Fruit fly (Drosophila melanogaster) whole organism, embryonic: ENCODE data around the gene CG3529.

Experiments used
- Abd-B ChIP-seq: fragments of 200-800 bp; sonication (Bioruptor generic); optimal IDR thresholded peaks from 2 replicates; lab custom pipeline; 2018; ENCODE audit warnings: missing biosample characterization, mild to moderate bottlenecking, missing genetic modification characterization, moderate library complexity
- BEAF-32 ChIP-seq: fragments of 200-800 bp; sonication (Bioruptor generic); optimal IDR thresholded peaks from 3 replicates; lab custom pipeline; 2017; ENCODE audit warnings: missing biosample characterization, missing genetic modification characterization, mild to moderate bottlenecking, moderate library complexity, missing genetic modification reagents
- CG10431 ChIP-seq: fragments of 200-800 bp; sonication (Bioruptor generic); optimal IDR thresholded peaks from 3 replicates; lab custom pipeline; 2018; ENCODE audit warnings: missing biosample characterization, mild to moderate bottlenecking, missing genetic modification characterization
- CG11695 ChIP-seq: fragments of 200-800 bp; sonication (Bioruptor generic); IDR thresholded peaks from 3 replicates; pipeline ENCODE4 v1.3.6; 2022; ENCODE audit warnings: missing biosample characterization, missing genetic modification characterization
- CG12104 ChIP-seq: fragments of 200-800 bp; sonication (Bioruptor generic); optimal IDR thresholded peaks from 3 replicates; lab custom pipeline; 2016; ENCODE audit warnings: missing biosample characterization, missing genetic modification characterization
- CG14014 ChIP-seq: fragments of 200-800 bp; sonication (Bioruptor generic); IDR thresholded peaks from 2 replicates; pipeline ENCODE4 v1.3.6; 2022; ENCODE audit warnings: missing biosample characterization, missing genetic modification characterization
- CG15073 ChIP-seq: fragments of 200-800 bp; sonication (Bioruptor generic); optimal IDR thresholded peaks from 2 replicates; lab custom pipeline; 2016; ENCODE audit warnings: missing biosample characterization, missing genetic modification characterization
- CG17829 ChIP-seq: fragments of 200-800 bp; optimal IDR thresholded peaks from 2 replicates; lab custom pipeline; 2019; ENCODE audit warnings: missing biosample characterization, mild to moderate bottlenecking, missing genetic modification characterization, moderate library complexity
- CG17912 ChIP-seq: fragments of 200-800 bp; sonication (Bioruptor generic); optimal IDR thresholded peaks from 2 replicates; lab custom pipeline; 2018; ENCODE audit warnings: missing biosample characterization, mild to moderate bottlenecking, missing genetic modification characterization
- CG1832 ChIP-seq: fragments of 200-800 bp; sonication (Bioruptor generic); optimal IDR thresholded peaks from 2 replicates; lab custom pipeline; 2017; ENCODE audit warnings: missing biosample characterization, mild to moderate bottlenecking, missing genetic modification characterization, inconsistent platforms
- CG18599 ChIP-seq: fragments of 200-800 bp; sonication (Bioruptor generic); optimal IDR thresholded peaks from 3 replicates; lab custom pipeline; 2017; ENCODE audit warnings: missing biosample characterization, missing genetic modification characterization, mild to moderate bottlenecking, moderate library complexity, missing genetic modification reagents
- CG18764 ChIP-seq: fragments of 200-800 bp; sonication (Bioruptor generic); optimal IDR thresholded peaks from 3 replicates; lab custom pipeline; 2016; ENCODE audit warnings: missing biosample characterization, missing genetic modification characterization
- CG3163 ChIP-seq: fragments of 200-800 bp; sonication (Bioruptor generic); optimal IDR thresholded peaks from 3 replicates; lab custom pipeline; 2016; ENCODE audit warnings: missing biosample characterization, missing genetic modification characterization
- CG32772 ChIP-seq: fragments of 200-800 bp; sonication (Bioruptor generic); IDR thresholded peaks from 2 replicates; pipeline ENCODE4 v1.3.6; 2022; ENCODE audit warnings: missing biosample characterization, missing genetic modification characterization
- CG33557 ChIP-seq: fragments of 200-800 bp; sonication (Bioruptor generic); optimal IDR thresholded peaks from 2 replicates; lab custom pipeline; 2019; ENCODE audit warnings: missing biosample characterization, mild to moderate bottlenecking, missing genetic modification characterization, moderate library complexity
- CG34376 ChIP-seq: fragments of 200-800 bp; sonication (Bioruptor generic); optimal IDR thresholded peaks from 2 replicates; lab custom pipeline; 2018; ENCODE audit warnings: missing biosample characterization, mild to moderate bottlenecking, missing genetic modification characterization
- CG4854 ChIP-seq: fragments of 200-800 bp; sonication (Bioruptor generic); optimal IDR thresholded peaks from 2 replicates; lab custom pipeline; 2016; ENCODE audit warnings: missing biosample characterization, missing genetic modification characterization, inconsistent platforms
- CG6683 ChIP-seq: fragments of 200-800 bp; sonication (Bioruptor generic); optimal IDR thresholded peaks from 2 replicates; lab custom pipeline; 2017; ENCODE audit warnings: missing biosample characterization, mild to moderate bottlenecking, missing genetic modification characterization, missing genetic modification reagents
- CG9609 ChIP-seq: fragments of 200-800 bp; sonication (Bioruptor generic); optimal IDR thresholded peaks from 3 replicates; lab custom pipeline; 2016; ENCODE audit warnings: missing biosample characterization, missing genetic modification characterization
- CG9797 ChIP-seq: fragments of 200-800 bp; sonication (Bioruptor generic); optimal IDR thresholded peaks from 3 replicates; lab custom pipeline; 2018; ENCODE audit warnings: missing biosample characterization, mild to moderate bottlenecking, missing genetic modification characterization
- CG9932 ChIP-seq: fragments of 200-800 bp; sonication (Bioruptor generic); IDR thresholded peaks from 2 replicates; pipeline ENCODE4 v1.3.6; 2022; ENCODE audit warnings: missing biosample characterization, missing genetic modification characterization
- Dek ChIP-seq: fragments of 200-800 bp; sonication (Bioruptor generic); optimal IDR thresholded peaks from 3 replicates; lab custom pipeline; 2019; ENCODE audit warnings: missing biosample characterization, mild to moderate bottlenecking, missing genetic modification characterization, moderate library complexity
- Dip2 ChIP-seq: fragments of 200-800 bp; sonication (Bioruptor generic); IDR thresholded peaks from 2 replicates; pipeline ENCODE4 v1.3.6; 2022; ENCODE audit warnings: missing biosample characterization, missing genetic modification characterization
- Ets97D ChIP-seq: fragments of 200-800 bp; sonication (Bioruptor generic); optimal IDR thresholded peaks from 3 replicates; lab custom pipeline; 2016; ENCODE audit warnings: missing biosample characterization, missing genetic modification characterization
- Fer2 ChIP-seq: fragments of 200-800 bp; sonication (Bioruptor generic); optimal IDR thresholded peaks from 2 replicates; lab custom pipeline; 2018; ENCODE audit warnings: missing biosample characterization, mild to moderate bottlenecking, missing genetic modification characterization, moderate library complexity
- H15 ChIP-seq: fragments of 200-800 bp; sonication (Bioruptor generic); IDR thresholded peaks from 3 replicates; pipeline ENCODE4 v1.3.6; 2022; ENCODE audit warnings: missing biosample characterization, missing genetic modification characterization
- Hmx ChIP-seq: fragments of 200-800 bp; sonication (Bioruptor generic); optimal IDR thresholded peaks from 2 replicates; lab custom pipeline; 2016; ENCODE audit warnings: missing biosample characterization, missing genetic modification characterization
- Hr39 ChIP-seq: fragments of >200 bp; optimal IDR thresholded peaks from 2 replicates; lab custom pipeline; 2017
- Hr78 ChIP-seq, 2 experiments: fragments of 200-800 bp in 1 of 2; fragments of >200 bp in 1 of 2; sonication (Bioruptor generic) in 1 of 2; optimal IDR thresholded peaks; 2 replicates each; lab custom pipeline; 2017 to 2019; ENCODE audit warnings: missing biosample characterization in 2 of 2, missing genetic modification characterization in 2 of 2, mild to moderate bottlenecking in 1 of 2, moderate library complexity in 1 of 2
- Nf-YB ChIP-seq: fragments of 200-800 bp; sonication (Bioruptor generic); optimal IDR thresholded peaks from 3 replicates; lab custom pipeline; 2019; ENCODE audit warnings: missing biosample characterization, mild to moderate bottlenecking, missing genetic modification characterization, moderate library complexity
- Oaz ChIP-seq: fragments of 200-800 bp; sonication (Bioruptor generic); IDR thresholded peaks from 2 replicates; pipeline ENCODE4 v1.3.6; 2022; ENCODE audit warnings: missing biosample characterization, missing genetic modification characterization
- Oli ChIP-seq: fragments of 200-800 bp; sonication (Bioruptor generic); optimal IDR thresholded peaks from 2 replicates; lab custom pipeline; 2018; ENCODE audit warnings: missing biosample characterization, mild to moderate bottlenecking, missing genetic modification characterization, moderate library complexity
- Spps ChIP-seq: fragments of 200-800 bp; sonication (Bioruptor generic); optimal IDR thresholded peaks from 2 replicates; lab custom pipeline; 2018; ENCODE audit warnings: missing biosample characterization, mild to moderate bottlenecking, missing genetic modification characterization
- Xbp1 ChIP-seq: fragments of 200-800 bp; sonication (Bioruptor generic); optimal IDR thresholded peaks from 3 replicates; lab custom pipeline; 2016; ENCODE audit warnings: missing biosample characterization, mild to moderate bottlenecking, missing genetic modification characterization
- bbx ChIP-seq: fragments of 200-800 bp; sonication (Bioruptor generic); IDR thresholded peaks from 2 replicates; pipeline ENCODE4 v1.3.6; 2022; ENCODE audit warnings: missing biosample characterization, missing genetic modification characterization; ENCODE audit not compliant: partially characterized antibody
- danr ChIP-seq: fragments of 200-800 bp; sonication (Bioruptor generic); IDR thresholded peaks from 2 replicates; pipeline ENCODE4 v1.3.6; 2022; ENCODE audit warnings: missing biosample characterization, missing genetic modification characterization
- dpn ChIP-seq, 2 experiments: fragments of 200-800 bp; sonication (Bioruptor generic); optimal IDR thresholded peaks; 3 replicates each; lab custom pipeline; 2016; ENCODE audit warnings: missing biosample characterization in 2 of 2, missing genetic modification characterization in 2 of 2
- eve ChIP-seq, 2 experiments: fragments of >200 bp; optimal IDR thresholded peaks; 2 replicates each; lab custom pipeline; 2017; ENCODE audit warnings: missing biosample characterization in 2 of 2, missing genetic modification characterization in 2 of 2
- fd3F ChIP-seq: fragments of 200-800 bp; sonication (Bioruptor generic); optimal IDR thresholded peaks from 2 replicates; lab custom pipeline; 2018; ENCODE audit warnings: missing biosample characterization, mild to moderate bottlenecking, missing genetic modification characterization, moderate library complexity
- gsb ChIP-seq: fragments of 200-800 bp; sonication (Bioruptor generic); IDR thresholded peaks from 2 replicates; pipeline ENCODE4 v1.3.6; 2022; ENCODE audit warnings: missing biosample characterization, missing genetic modification characterization
- hkb ChIP-seq, 2 experiments: fragments of 200-800 bp in 1 of 2; fragments of >200 bp in 1 of 2; sonication (Bioruptor generic) in 1 of 2; IDR thresholded peaks in 1 of 2; optimal IDR thresholded peaks in 1 of 2; 2 replicates each; pipeline versions ENCODE4 v1.3.6 to Lab custom; 2017 to 2022; ENCODE audit warnings: missing biosample characterization in 1 of 2, missing genetic modification characterization in 1 of 2
- ind ChIP-seq: fragments of 200-800 bp; sonication (Bioruptor generic); optimal IDR thresholded peaks from 3 replicates; lab custom pipeline; 2016; ENCODE audit warnings: missing biosample characterization, missing genetic modification characterization
- repo ChIP-seq: fragments of 200-800 bp; sonication (Bioruptor generic); optimal IDR thresholded peaks from 2 replicates; lab custom pipeline; 2016; ENCODE audit warnings: missing biosample characterization, missing genetic modification characterization
- run ChIP-seq: fragments of 200-800 bp; sonication (Bioruptor generic); optimal IDR thresholded peaks from 3 replicates; lab custom pipeline; 2018; ENCODE audit warnings: missing biosample characterization, mild to moderate bottlenecking, missing genetic modification characterization
- salm ChIP-seq: fragments of 200-800 bp; sonication (Bioruptor generic); optimal IDR thresholded peaks from 2 replicates; lab custom pipeline; 2018; ENCODE audit warnings: missing biosample characterization, mild to moderate bottlenecking, missing genetic modification characterization
- slp2 ChIP-seq: fragments of 200-800 bp; sonication (Bioruptor generic); optimal IDR thresholded peaks from 2 replicates; lab custom pipeline; 2016; ENCODE audit warnings: missing biosample characterization, missing genetic modification characterization
- ttk ChIP-seq: fragments of 200-800 bp; sonication (Bioruptor generic); IDR thresholded peaks from 2 replicates; pipeline ENCODE4 v2.1.2; 2022; ENCODE audit warnings: missing biosample characterization, missing genetic modification characterization
- zf30C ChIP-seq: fragments of 200-800 bp; sonication (Bioruptor generic); optimal IDR thresholded peaks from 3 replicates; lab custom pipeline; 2018; ENCODE audit warnings: missing biosample characterization, mild to moderate bottlenecking, missing genetic modification characterization

Gene CG3529

dm6 chr3L:9429665-9430607 lies 16.7 kb upstream of the CG3529 start, which contains the start of the genes RpS17 and MTF-1 (continued):
- TF ChIP-seq CG9932 (GFP tag; lab: Robert Waterston, UW) (no peak; the same call in 1 of the 2 replicates), Fer2 (tag; lab: Kevin White, UChicago) (no peak), slp2 (GFP tag; lab: Kevin White, UChicago) (peak; percentile 26), CG12104 (GFP tag; lab: Kevin White, UChicago) (peak; percentile 5), CG14014 (GFP tag; lab: Robert Waterston, UW) (peak; percentile 39; the same call in 1 of the 2 replicates), salm (tag; lab: Kevin White, UChicago) (peak; percentile 62), CG18764 (GFP tag; lab: Kevin White, UChicago) (no peak), ttk (GFP tag; lab: Robert Waterston, UW) (peak; percentile 30), CG1832 (GFP tag; lab: Kevin White, UChicago) (no peak), CG15073 (GFP tag; lab: Kevin White, UChicago) (no peak), CG17829 (peak; percentile 28), danr (no peak), ind (GFP tag; lab: Kevin White, UChicago) (no peak), CG34376 (peak; percentile 91), CG18599 (GFP tag; lab: Kevin White, UChicago) (peak; percentile 44), CG33557 (GFP tag; lab: Kevin White, UChicago) (peak; percentile 39), CG11695 (no peak; the same call in 2 of the 3 replicates), zf30C (GFP tag; lab: Kevin White, UChicago) (peak; percentile 3), Ets97D (GFP tag; lab: Kevin White, UChicago) (peak; percentile 98), Hr39 (lab: Kevin White, UChicago) (no peak), Dip2 (no peak), H15 (GFP tag; lab: Robert Waterston, UW) (peak; percentile 44; the same call in 2 of the 3 replicates), CG17912 (GFP tag; lab: Kevin White, UChicago) (peak; percentile 78), bbx (no peak), CG4854 (GFP tag; lab: Kevin White, UChicago) (no peak), BEAF-32 (peak; percentile 44), Hr78 (GFP tag; optimal IDR thresholded peaks at IDR 0.05; lab: Kevin White, UChicago) (no peak), hkb (optimal IDR thresholded peaks at IDR 0.05; lab: Kevin White, UChicago) (no peak), hkb (GFP tag; IDR thresholded peaks at IDR 0.05; lab: Robert Waterston, UW) (peak; percentile 50), dpn (GFP tag; optimal IDR thresholded peaks at IDR 0.05; lab: Kevin White, UChicago) (peak in 1 of 2 experiments; percentile 11), eve (GFP tag; optimal IDR thresholded peaks at IDR 0.05; lab: Kevin White, UChicago) (no peak), CG6683 (GFP tag; lab: Kevin White, UChicago) (no peak), CG3163 (GFP tag; lab: Kevin White, UChicago) (peak; percentile 39), run (tag; lab: Kevin White, UChicago) (peak; percentile 7), Nf-YB (GFP tag; lab: Kevin White, UChicago) (peak; percentile 21), Abd-B (GFP tag; lab: Kevin White, UChicago) (no peak), Xbp1 (GFP tag; lab: Kevin White, UChicago) (peak; percentile 41), repo (GFP tag; lab: Kevin White, UChicago) (no peak), CG9797 (GFP tag; lab: Kevin White, UChicago) (peak; percentile 85), Oli (tag; lab: Kevin White, UChicago) (peak; percentile 40), Oaz (GFP tag; lab: Robert Waterston, UW) (no peak), fd3F (peak; percentile 40), Hmx (GFP tag; lab: Kevin White, UChicago) (no peak), CG32772 (GFP tag; lab: Robert Waterston, UW) (no peak), CG9609 (GFP tag; lab: Kevin White, UChicago) (peak; percentile 41), Spps (peak; percentile 15), gsb (no peak), Dek (tag; lab: Kevin White, UChicago) (no peak), CG10431 (GFP tag; lab: Kevin White, UChicago) (peak; percentile 59)
